Worm (Caenorhabditis elegans) whole organism, young adult: ENCODE data around the gene nep-12.

Experiments
- F10E7.11 ChIP-seq: sonication (generic microtip); optimal IDR thresholded peaks from 2 replicates; lab custom pipeline; 2017; ENCODE audit warnings: mild to moderate bottlenecking, missing genetic modification characterization, moderate library complexity, missing compliant biosample characterization
- hrde-1 ChIP-seq: sonication (generic microtip); optimal IDR thresholded peaks from 2 replicates; lab custom pipeline; 2016; ENCODE audit warnings: missing genetic modification characterization, mild to moderate bottlenecking, missing compliant biosample characterization, moderate library complexity, missing genotype, missing genetic modification reagents, borderline replicate concordance

ce11 chrII:4806726-4807125 is 22.4 kb upstream of the nep-12 start:
- TF ChIP-seq hrde-1 (tag; lab: Kevin White, UChicago) = no peak
- no peak for TF ChIP-seq F10E7.11 (tag; lab: Kevin White, UChicago)
